Worm (Caenorhabditis elegans): ENCODE measurements around the gene scc-1.

- TF ChIP-seq tbx-11 (GFP tag; IDR thresholded peaks at IDR 0.05) = no peak
- TF ChIP-seq aly-1 (tag; optimal IDR thresholded peaks at IDR 0.05) = no peak
- no peak for TF ChIP-seq tra-4 (tag; optimal IDR thresholded peaks at IDR 0.05)
- no peak for TF ChIP-seq ceh-36 (tag; optimal IDR thresholded peaks at IDR 0.05)
- TF ChIP-seq ama-1 (optimal IDR thresholded peaks at IDR 0.05) = no peak
- TF ChIP-seq pes-1 (GFP tag; IDR thresholded peaks at IDR 0.05) = peak; percentile 71; the same call in 1 of the 2 replicates
- no peak for TF ChIP-seq ceh-13 (GFP tag; optimal IDR thresholded peaks at IDR 0.05)
- no peak for TF ChIP-seq flt-1 (GFP tag; IDR thresholded peaks at IDR 0.05)
- TF ChIP-seq B0310.2 (tag; optimal IDR thresholded peaks at IDR 0.05) = no peak
- no peak for TF ChIP-seq scrt-1 (GFP tag; IDR thresholded peaks at IDR 0.05)
- TF ChIP-seq hnd-1 (tag; optimal IDR thresholded peaks at IDR 0.05) = no peak
- TF ChIP-seq sea-1 (GFP tag; conservative IDR thresholded peaks at IDR 0.05) = no peak
- TF ChIP-seq hmg-4 (GFP tag; optimal IDR thresholded peaks at IDR 0.05) = peak; percentile 69
- peak; percentile 92 for TF ChIP-seq tbx-37 (GFP tag; conservative IDR thresholded peaks at IDR 0.05)
These were observed 41.5 kb downstream of the scc-1 start, which contains the start of gene eas-1 for ce11 chrII:4739984-4740462.

Data from whole organism, early embryonic.